Worm (Caenorhabditis elegans) whole organism, midembryonic: ENCODE measurements around the gene srx-48.

ENCODE experiments used
- ref-1 ChIP-seq: fragments of 200-800 bp; sonication (Bioruptor generic); conservative IDR thresholded peaks from 2 replicates; pipeline ENCODE4 v1.3.6; 2022; ENCODE audit warnings: missing genetic modification reagents, missing genetic modification characterization, missing compliant biosample characterization
- tab-1 ChIP-seq: fragments of 200-800 bp; sonication (Bioruptor generic); IDR thresholded peaks from 2 replicates; pipeline ENCODE4 v1.3.6; 2022; ENCODE audit warnings: missing genetic modification characterization, missing compliant biosample characterization
- ztf-23 ChIP-seq: fragments of 200-800 bp; sonication (Bioruptor generic); IDR thresholded peaks from 2 replicates; pipeline ENCODE4 v1.3.6; 2022; ENCODE audit warnings: missing genetic modification reagents, missing genetic modification characterization, missing compliant biosample characterization
- ztf-29 ChIP-seq: fragments of 200-800 bp; sonication (Bioruptor generic); IDR thresholded peaks from 2 replicates; pipeline ENCODE4 v1.3.6; 2022; ENCODE audit warnings: missing genetic modification reagents, missing genetic modification characterization, missing compliant biosample characterization

DNA sequence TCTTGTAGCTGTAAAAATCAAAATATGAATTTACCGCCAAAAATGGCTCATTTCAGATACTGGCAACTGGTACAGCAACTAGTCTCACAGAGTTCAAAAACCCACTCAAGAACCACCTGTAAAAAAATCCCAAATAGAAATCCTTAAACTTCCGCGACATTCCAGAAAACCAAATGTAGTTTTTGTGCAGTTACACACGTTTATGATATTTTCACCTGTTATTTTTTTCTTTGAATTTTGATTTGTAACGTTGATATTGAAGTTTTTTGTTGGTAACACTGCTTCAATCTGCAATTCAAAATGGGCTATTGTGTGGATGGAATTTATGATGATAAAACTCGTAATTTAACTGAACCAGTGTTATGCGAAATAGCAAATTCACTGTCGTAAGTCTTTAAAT is 29.3 kb upstream of the srx-48 start, which contains the start of gene srw-113:
- TF ChIP-seq ztf-29 (GFP tag; lab: Robert Waterston, UW) (no peak), tab-1 (GFP tag; lab: Robert Waterston, UW) (no peak), ztf-23 (GFP tag; lab: Robert Waterston, UW) (no peak), ref-1 (no peak)
